Worm (Caenorhabditis elegans): Measurements from ENCODE around the gene C50E3.9.

- TF ChIP-seq him-1 (tag; optimal IDR thresholded peaks at IDR 0.05) (no peak), W03F9.2 (tag; optimal IDR thresholded peaks at IDR 0.05) (no peak)
Measured at ce11 chrV:7551821-7552220, 48.2 kb downstream of the C50E3.9 start, which contains the start of gene F19F10.3.

All from whole organism, L4/young adult.